Fruit fly (Drosophila melanogaster) whole organism, prepupa: ENCODE results near the gene CG9297.

Source experiments
- CG10631 ChIP-seq: fragments of 200-800 bp; sonication (Bioruptor generic); optimal IDR thresholded peaks from 2 replicates; lab custom pipeline; 2016; ENCODE audit warnings: missing biosample characterization, missing genetic modification characterization
- CG10669 ChIP-seq: fragments of 200-800 bp; sonication (Bioruptor generic); optimal IDR thresholded peaks from 3 replicates; lab custom pipeline; 2018; ENCODE audit warnings: missing biosample characterization, mild to moderate bottlenecking, missing genetic modification characterization, moderate library complexity
- CG11294 ChIP-seq: fragments of 200-800 bp; sonication (Bioruptor generic); IDR thresholded peaks from 2 replicates; pipeline ENCODE4 v1.3.6; 2022; ENCODE audit warnings: missing biosample characterization, missing genetic modification characterization
- CG11762 ChIP-seq: fragments of 200-800 bp; sonication (Bioruptor generic); optimal IDR thresholded peaks from 3 replicates; lab custom pipeline; 2016; ENCODE audit warnings: missing biosample characterization, missing genetic modification characterization; ENCODE audit not compliant: insufficient read depth
- CG11902 ChIP-seq: fragments of 200-800 bp; sonication (Bioruptor generic); optimal IDR thresholded peaks from 3 replicates; lab custom pipeline; 2016; ENCODE audit warnings: missing biosample characterization, missing genetic modification characterization
- CG15336 ChIP-seq: fragments of 200-800 bp; sonication (Bioruptor generic); IDR thresholded peaks from 2 replicates; pipeline ENCODE4 v1.3.6; 2022; ENCODE audit warnings: missing biosample characterization, missing genetic modification characterization
- CG1621 ChIP-seq: fragments of 200-800 bp; sonication (Bioruptor generic); optimal IDR thresholded peaks from 3 replicates; lab custom pipeline; 2018; ENCODE audit warnings: missing biosample characterization, mild to moderate bottlenecking, missing genetic modification characterization
- CG16779 ChIP-seq: fragments of 200-800 bp; sonication (Bioruptor generic); optimal IDR thresholded peaks from 3 replicates; lab custom pipeline; 2017; ENCODE audit warnings: missing biosample characterization, mild to moderate bottlenecking, missing genetic modification characterization
- CG3032 ChIP-seq: fragments of 200-800 bp; optimal IDR thresholded peaks from 2 replicates; lab custom pipeline; 2019; ENCODE audit warnings: missing biosample characterization, mild to moderate bottlenecking, missing genetic modification characterization, moderate library complexity
- CG31627 ChIP-seq: fragments of 200-800 bp; sonication (Bioruptor generic); optimal IDR thresholded peaks from 3 replicates; lab custom pipeline; 2016; ENCODE audit warnings: missing biosample characterization, missing genetic modification characterization
- CG34406 ChIP-seq: fragments of 200-800 bp; sonication (Bioruptor generic); optimal IDR thresholded peaks from 3 replicates; lab custom pipeline; 2016; ENCODE audit warnings: missing biosample characterization, missing genetic modification characterization
- CG6163 ChIP-seq: fragments of 200-800 bp; sonication (Bioruptor generic); IDR thresholded peaks from 3 replicates; pipeline ENCODE4 v1.3.6; 2022; ENCODE audit warnings: missing biosample characterization, missing genetic modification characterization
- CG6276 ChIP-seq: fragments of 200-800 bp; sonication (Bioruptor generic); optimal IDR thresholded peaks from 2 replicates; lab custom pipeline; 2017; ENCODE audit warnings: missing biosample characterization, mild to moderate bottlenecking, missing genetic modification characterization
- CG6792 ChIP-seq: fragments of 200-800 bp; sonication (Bioruptor generic); optimal IDR thresholded peaks from 3 replicates; lab custom pipeline; 2016; ENCODE audit warnings: missing biosample characterization, missing genetic modification characterization
- CG6808 ChIP-seq: fragments of 200-800 bp; sonication (Bioruptor generic); optimal IDR thresholded peaks from 3 replicates; lab custom pipeline; 2017; ENCODE audit warnings: missing biosample characterization, missing genetic modification characterization, mild to moderate bottlenecking, moderate library complexity, missing genetic modification reagents
- CG6854 ChIP-seq: fragments of 200-800 bp; sonication (Bioruptor generic); optimal IDR thresholded peaks from 2 replicates; lab custom pipeline; 2017; ENCODE audit warnings: missing biosample characterization, mild to moderate bottlenecking, missing genetic modification characterization
- CG7368 ChIP-seq: fragments of 200-800 bp; sonication (Bioruptor generic); optimal IDR thresholded peaks from 3 replicates; lab custom pipeline; 2016; ENCODE audit warnings: missing biosample characterization, missing genetic modification characterization
- CG8119 ChIP-seq: fragments of 200-800 bp; sonication (Bioruptor generic); IDR thresholded peaks from 3 replicates; pipeline ENCODE4 v1.3.6; 2022; ENCODE audit warnings: missing biosample characterization, missing genetic modification characterization
- CG8319 ChIP-seq: fragments of 200-800 bp; sonication (Bioruptor generic); optimal IDR thresholded peaks from 3 replicates; lab custom pipeline; 2016; ENCODE audit warnings: missing biosample characterization, missing genetic modification characterization
- CG8632 ChIP-seq: fragments of 200-800 bp; sonication (Bioruptor generic); optimal IDR thresholded peaks from 3 replicates; lab custom pipeline; 2016; ENCODE audit warnings: missing biosample characterization, missing genetic modification characterization
- CG9139 ChIP-seq: fragments of 200-800 bp; sonication (Bioruptor generic); optimal IDR thresholded peaks from 3 replicates; lab custom pipeline; 2017; ENCODE audit warnings: missing biosample characterization, mild to moderate bottlenecking, missing genetic modification characterization
- Eip75B ChIP-seq: fragments of 200-800 bp; sonication (Bioruptor generic); optimal IDR thresholded peaks from 3 replicates; lab custom pipeline; 2016; ENCODE audit warnings: missing biosample characterization, missing genetic modification characterization
- Ets21C ChIP-seq: fragments of 200-800 bp; sonication (Bioruptor generic); optimal IDR thresholded peaks from 3 replicates; lab custom pipeline; 2016; ENCODE audit warnings: missing biosample characterization, missing genetic modification characterization
- Gug ChIP-seq: fragments of 200-800 bp; sonication (Bioruptor generic); IDR thresholded peaks from 2 replicates; pipeline ENCODE4 v1.3.6; 2022; ENCODE audit warnings: missing biosample characterization, missing genetic modification characterization
- Hr39 ChIP-seq: fragments of 200-800 bp; sonication (Bioruptor generic); optimal IDR thresholded peaks from 2 replicates; lab custom pipeline; 2016; ENCODE audit warnings: missing biosample characterization, missing genetic modification characterization
- Lpt ChIP-seq: fragments of 200-800 bp; sonication (Bioruptor generic); optimal IDR thresholded peaks from 3 replicates; lab custom pipeline; 2016; ENCODE audit warnings: missing biosample characterization, missing genetic modification characterization
- Met ChIP-seq: fragments of 200-800 bp; sonication (Bioruptor generic); optimal IDR thresholded peaks from 3 replicates; lab custom pipeline; 2016; ENCODE audit warnings: missing biosample characterization, missing genetic modification characterization
- OdsH ChIP-seq: fragments of 200-800 bp; sonication (Bioruptor generic); optimal IDR thresholded peaks from 3 replicates; lab custom pipeline; 2016; ENCODE audit warnings: missing biosample characterization, missing genetic modification characterization
- Smox ChIP-seq: fragments of 200-800 bp; sonication (Bioruptor generic); optimal IDR thresholded peaks from 3 replicates; lab custom pipeline; 2016; ENCODE audit warnings: missing biosample characterization, missing genetic modification characterization
- Sox102F ChIP-seq: fragments of 200-800 bp; sonication (Bioruptor generic); optimal IDR thresholded peaks from 2 replicates; lab custom pipeline; 2016; ENCODE audit warnings: missing biosample characterization, mild to moderate bottlenecking, missing genetic modification characterization
- Sox14 ChIP-seq: fragments of 200-800 bp; sonication (Bioruptor generic); optimal IDR thresholded peaks from 3 replicates; lab custom pipeline; 2016; ENCODE audit warnings: missing biosample characterization, missing genetic modification characterization
- Sox15 ChIP-seq: fragments of 200-800 bp; sonication (Bioruptor generic); optimal IDR thresholded peaks from 3 replicates; lab custom pipeline; 2016; ENCODE audit warnings: missing biosample characterization, missing genetic modification characterization
- achi ChIP-seq: fragments of 200-800 bp; sonication (Bioruptor generic); optimal IDR thresholded peaks from 3 replicates; lab custom pipeline; 2016; ENCODE audit warnings: missing biosample characterization, missing genetic modification characterization
- acj6 ChIP-seq: fragments of 200-800 bp; sonication (Bioruptor generic); optimal IDR thresholded peaks from 3 replicates; lab custom pipeline; 2016; ENCODE audit warnings: missing biosample characterization, missing genetic modification characterization
- cyc ChIP-seq: fragments of 200-800 bp; sonication (Bioruptor generic); optimal IDR thresholded peaks from 3 replicates; lab custom pipeline; 2016; ENCODE audit warnings: missing biosample characterization, missing genetic modification characterization
- dac ChIP-seq: fragments of 200-800 bp; sonication (Bioruptor generic); optimal IDR thresholded peaks from 2 replicates; lab custom pipeline; 2017; ENCODE audit warnings: missing biosample characterization, mild to moderate bottlenecking, missing genetic modification characterization
- esn ChIP-seq: fragments of 200-800 bp; sonication (Bioruptor generic); optimal IDR thresholded peaks from 2 replicates; lab custom pipeline; 2016; ENCODE audit warnings: missing biosample characterization, mild to moderate bottlenecking, missing genetic modification characterization, moderate library complexity
- fkh ChIP-seq: fragments of 200-800 bp; sonication (Bioruptor generic); optimal IDR thresholded peaks from 3 replicates; lab custom pipeline; 2017; ENCODE audit warnings: missing biosample characterization, mild to moderate bottlenecking, missing genetic modification characterization, moderate library complexity
- lz ChIP-seq: fragments of 200-800 bp; sonication (Bioruptor generic); optimal IDR thresholded peaks from 3 replicates; lab custom pipeline; 2016; ENCODE audit warnings: missing biosample characterization, missing genetic modification characterization
- net ChIP-seq: fragments of 200-800 bp; sonication (Bioruptor generic); optimal IDR thresholded peaks from 3 replicates; lab custom pipeline; 2016; ENCODE audit warnings: missing biosample characterization, missing genetic modification characterization
- spab ChIP-seq: fragments of 200-800 bp; sonication (Bioruptor generic); optimal IDR thresholded peaks from 2 replicates; lab custom pipeline; 2017; ENCODE audit warnings: missing biosample characterization, mild to moderate bottlenecking, missing genetic modification characterization, missing genetic modification reagents
- ss ChIP-seq, 2 experiments: fragments of 200-800 bp; sonication (Bioruptor generic); optimal IDR thresholded peaks; 2 replicates in 1 of 2; 3 replicates in 1 of 2; lab custom pipeline; 2017 to 2018; ENCODE audit warnings: mild to moderate bottlenecking in 2 of 2, missing biosample characterization in 2 of 2, missing genetic modification characterization in 2 of 2, moderate library complexity in 1 of 2
- svp ChIP-seq: fragments of 200-800 bp; sonication (Bioruptor generic); peaks from one replicate; lab custom pipeline; 2016; ENCODE audit warnings: missing biosample characterization, missing genetic modification characterization
- topi ChIP-seq: fragments of 200-800 bp; sonication (Bioruptor generic); optimal IDR thresholded peaks from 3 replicates; lab custom pipeline; 2016; ENCODE audit warnings: missing biosample characterization, missing genetic modification characterization
- vri ChIP-seq: fragments of 200-800 bp; sonication (Bioruptor generic); optimal IDR thresholded peaks from 3 replicates; lab custom pipeline; 2016; ENCODE audit warnings: missing biosample characterization, mild to moderate bottlenecking, missing genetic modification characterization

The CG9297 gene

DNA sequence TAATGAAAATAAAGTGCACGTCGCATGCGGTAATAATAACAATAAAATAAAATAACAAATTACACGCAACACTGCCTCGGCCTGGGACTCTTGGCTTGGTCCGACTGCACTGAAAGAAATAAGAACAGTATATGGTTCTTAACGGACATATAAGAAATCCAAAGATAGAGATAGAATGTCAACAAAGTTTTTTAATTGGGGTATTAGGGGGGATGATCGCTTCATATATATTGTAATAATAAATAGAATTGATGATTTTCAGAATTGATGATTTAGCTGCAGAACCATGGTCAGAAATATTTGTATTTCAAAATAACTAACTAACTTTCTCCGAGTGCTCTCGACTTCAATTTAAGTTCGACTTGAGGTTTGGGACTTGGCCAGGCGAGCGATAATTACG, 24.8 kb downstream of the CG9297 start (continued):
- TF ChIP-seq CG11762 (GFP tag; lab: Kevin White, UChicago) (peak; percentile 59), topi (peak; percentile 80), CG10669 (GFP tag; lab: Kevin White, UChicago) (no peak), svp (GFP tag; lab: Kevin White, UChicago) (peak; percentile 93), esn (peak; percentile 88), lz (GFP tag; lab: Kevin White, UChicago) (peak; percentile 78), spab (GFP tag; lab: Kevin White, UChicago) (no peak)

DNA sequence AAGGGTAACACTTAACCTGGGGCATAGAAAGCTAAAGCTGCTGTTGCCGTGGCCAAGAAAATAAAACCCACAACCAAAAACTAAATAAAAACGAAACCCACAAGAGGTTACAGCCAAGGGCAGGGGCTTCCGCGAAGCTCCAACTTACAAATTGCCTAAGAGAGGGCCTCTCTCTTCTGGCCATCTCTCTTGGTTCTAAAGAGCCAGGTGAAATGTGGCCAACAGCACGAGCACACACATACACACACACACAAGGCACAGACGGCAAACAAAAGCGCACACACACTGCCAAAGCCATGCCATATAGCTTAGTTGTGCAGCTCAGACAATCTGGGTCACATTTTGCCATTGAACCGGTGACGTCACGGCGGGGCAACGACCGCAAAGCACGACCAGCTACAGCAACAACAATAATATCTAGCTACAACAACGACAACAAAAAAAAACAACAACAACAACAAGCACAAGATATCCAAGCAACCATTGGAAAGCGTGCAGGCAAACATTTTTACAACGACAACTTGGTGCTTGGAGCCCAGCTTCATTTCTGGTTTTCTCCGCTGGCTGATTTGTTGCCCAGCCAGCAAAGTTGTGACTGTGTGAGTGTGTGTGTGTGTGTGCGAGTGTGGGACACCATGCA, 25.4 kb downstream of the CG9297 start:
- peak; percentile 6 for TF ChIP-seq Lpt (GFP tag; lab: Kevin White, UChicago)
- TF ChIP-seq acj6 (GFP tag; lab: Kevin White, UChicago) = no peak
- TF ChIP-seq Sox15 (GFP tag; lab: Kevin White, UChicago) = no peak
- no peak for TF ChIP-seq CG11762 (GFP tag; lab: Kevin White, UChicago)
- TF ChIP-seq fkh (GFP tag; lab: Kevin White, UChicago) = peak; percentile 1

- TF ChIP-seq achi (GFP tag; lab: Kevin White, UChicago) = peak; percentile 32
- TF ChIP-seq CG34406 = no peak
- no peak for TF ChIP-seq CG8319 (GFP tag; lab: Kevin White, UChicago)
- TF ChIP-seq esn = no peak
- no peak for TF ChIP-seq fkh (GFP tag; lab: Kevin White, UChicago)
- TF ChIP-seq CG11902 = no peak
- no peak for TF ChIP-seq Ets21C (GFP tag; lab: Kevin White, UChicago)
- TF ChIP-seq CG10669 (GFP tag; lab: Kevin White, UChicago) = no peak
- TF ChIP-seq dac = peak; percentile 54
- no peak for TF ChIP-seq Met (GFP tag; lab: Kevin White, UChicago)
- peak; percentile 81 for TF ChIP-seq CG15336 (GFP tag; lab: Robert Waterston, UW)
- TF ChIP-seq CG16779 = no peak
- TF ChIP-seq Lpt (GFP tag; lab: Kevin White, UChicago) = peak; percentile 54
- TF ChIP-seq CG3032 (tag; lab: Kevin White, UChicago) = no peak
- no peak for TF ChIP-seq svp (GFP tag; lab: Kevin White, UChicago)
- TF ChIP-seq lz (GFP tag; lab: Kevin White, UChicago) = no peak
- TF ChIP-seq vri (GFP tag; lab: Kevin White, UChicago) = no peak
- no peak for TF ChIP-seq CG9139 (GFP tag; lab: Kevin White, UChicago)
- TF ChIP-seq OdsH (GFP tag; lab: Kevin White, UChicago) = peak; percentile 45
- TF ChIP-seq spab (GFP tag; lab: Kevin White, UChicago) = no peak
- TF ChIP-seq acj6 (GFP tag; lab: Kevin White, UChicago) = peak; percentile 15
- TF ChIP-seq CG6792 = no peak
- no peak for TF ChIP-seq CG6854 (GFP tag; lab: Kevin White, UChicago)
- TF ChIP-seq Sox14 (GFP tag; lab: Kevin White, UChicago) = peak; percentile 20
- TF ChIP-seq Gug (GFP tag; lab: Robert Waterston, UW) = peak; percentile 51
- no peak for TF ChIP-seq CG11294 (GFP tag; lab: Robert Waterston, UW)
- peak; percentile 25 for TF ChIP-seq topi
- no peak for TF ChIP-seq Sox15 (GFP tag; lab: Kevin White, UChicago)
- peak; percentile 30 for TF ChIP-seq CG11762 (GFP tag; lab: Kevin White, UChicago)
- peak; percentile 0 for TF ChIP-seq CG31627 (GFP tag; lab: Kevin White, UChicago)
- TF ChIP-seq CG8632 (GFP tag; lab: Kevin White, UChicago) = no peak
- no peak for TF ChIP-seq ss (GFP tag; optimal IDR thresholded peaks at IDR 0.05; lab: Kevin White, UChicago)
- no peak for TF ChIP-seq CG7368
- peak; percentile 79 for TF ChIP-seq CG6276 (GFP tag; lab: Kevin White, UChicago)
- TF ChIP-seq Eip75B (GFP tag; lab: Kevin White, UChicago) = no peak
- TF ChIP-seq CG6808 (GFP tag; lab: Kevin White, UChicago) = no peak
- no peak for TF ChIP-seq Sox102F (GFP tag; lab: Kevin White, UChicago)
- no peak for TF ChIP-seq Hr39 (GFP tag; lab: Kevin White, UChicago)
- TF ChIP-seq net (GFP tag; lab: Kevin White, UChicago) = peak; percentile 29
- TF ChIP-seq CG1621 (tag; lab: Kevin White, UChicago) = no peak
- TF ChIP-seq CG6163 (GFP tag; lab: Robert Waterston, UW) = no peak; the same call in 2 of the 3 replicates
- TF ChIP-seq cyc (GFP tag; lab: Kevin White, UChicago) = no peak
- peak; percentile 45 for TF ChIP-seq CG10631
- TF ChIP-seq CG8119 (GFP tag; lab: Robert Waterston, UW) = peak; percentile 82
- no peak for TF ChIP-seq Smox
These were observed 26.0 kb downstream of the CG9297 start for dm6 chr3R:13797269-13797677.
